Fruit fly (Drosophila melanogaster): ENCODE measurements around the gene CG33920.

Gene CG33920

dm6 chr3R:31086394-31086793 is 41.5 kb upstream of the CG33920 start (continued):
- no peak for TF ChIP-seq Tbp (GFP tag; optimal IDR thresholded peaks at IDR 0.05)
- TF ChIP-seq ranshi (GFP tag; IDR thresholded peaks at IDR 0.05) = no peak
- TF ChIP-seq CG1832 (GFP tag; optimal IDR thresholded peaks at IDR 0.05) = no peak
- TF ChIP-seq CG13287 (GFP tag; IDR thresholded peaks at IDR 0.05; ENCODE audit: partially characterized antibody) = peak; percentile 51; the same call in 1 of the 2 replicates
- TF ChIP-seq CG7745 (tag; optimal IDR thresholded peaks at IDR 0.05) = no peak
- no peak for TF ChIP-seq Trl (optimal IDR thresholded peaks at IDR 0.05)
- no peak for TF ChIP-seq Trl (GFP tag; optimal IDR thresholded peaks at IDR 0.05)
- TF ChIP-seq CG34376 (GFP tag; optimal IDR thresholded peaks at IDR 0.05) = no peak
- TF ChIP-seq Opbp (GFP tag; IDR thresholded peaks at IDR 0.05; ENCODE audit: partially characterized antibody) = peak; percentile 69; the same call in 2 of the 3 replicates
- no peak for TF ChIP-seq nom (GFP tag; optimal IDR thresholded peaks at IDR 0.05)
- TF ChIP-seq Adf1 (GFP tag; IDR thresholded peaks at IDR 0.05) = 0 out of 2 replicates have a peak, but pooled peaks have one; percentile 28
- TF ChIP-seq cato (GFP tag; optimal IDR thresholded peaks at IDR 0.05; ENCODE audit: borderline replicate concordance) = no peak
- no peak for TF ChIP-seq CG2129 (GFP tag; IDR thresholded peaks at IDR 0.05; ENCODE audit: partially characterized antibody)
- peak in 1 of 2 experiments; percentile 53 for TF ChIP-seq Dfd (GFP tag; optimal IDR thresholded peaks at IDR 0.05)
- no peak for TF ChIP-seq CG9215 (GFP tag; IDR thresholded peaks at IDR 0.05)
- TF ChIP-seq Myb (GFP tag; optimal IDR thresholded peaks at IDR 0.05) = peak; percentile 14
- peak; percentile 16; the same call in 1 of the 2 replicates for TF ChIP-seq CG9932 (GFP tag; IDR thresholded peaks at IDR 0.05)
- TF ChIP-seq CG12744 (GFP tag; optimal IDR thresholded peaks at IDR 0.05) = peak; percentile 73
- TF ChIP-seq CG1792 (GFP tag; optimal IDR thresholded peaks at IDR 0.05) = no peak
- TF ChIP-seq ap (GFP tag; IDR thresholded peaks at IDR 0.05) = no peak
- no peak for TF ChIP-seq CG2120 (GFP tag; optimal IDR thresholded peaks at IDR 0.05)
- peak; percentile 74 for TF ChIP-seq chm (GFP tag; IDR thresholded peaks at IDR 0.05)
- 0 out of 3 replicates have a peak, but pooled peaks have one; percentile 33 for TF ChIP-seq CG16813 (GFP tag; IDR thresholded peaks at IDR 0.05; ENCODE audit: partially characterized antibody)
- peak; percentile 82 for TF ChIP-seq Med (GFP tag)
- TF ChIP-seq CG11696 (GFP tag; IDR thresholded peaks at IDR 0.05) = no peak
- TF ChIP-seq Xbp1 (GFP tag; optimal IDR thresholded peaks at IDR 0.05) = peak; percentile 1
- TF ChIP-seq prd (optimal IDR thresholded peaks at IDR 0.05) = no peak
- 0 out of 3 replicates have a peak, but pooled peaks have one; percentile 5 for TF ChIP-seq prd (GFP tag; IDR thresholded peaks at IDR 0.05)
- 0 out of 3 replicates have a peak, but pooled peaks have one; percentile 35 for TF ChIP-seq CG14860 (GFP tag; IDR thresholded peaks at IDR 0.05; ENCODE audit: partially characterized antibody)
- no peak for TF ChIP-seq pzg (GFP tag; optimal IDR thresholded peaks at IDR 0.05)
- no peak for TF ChIP-seq CG16815 (GFP tag; optimal IDR thresholded peaks at IDR 0.05)

DNA sequence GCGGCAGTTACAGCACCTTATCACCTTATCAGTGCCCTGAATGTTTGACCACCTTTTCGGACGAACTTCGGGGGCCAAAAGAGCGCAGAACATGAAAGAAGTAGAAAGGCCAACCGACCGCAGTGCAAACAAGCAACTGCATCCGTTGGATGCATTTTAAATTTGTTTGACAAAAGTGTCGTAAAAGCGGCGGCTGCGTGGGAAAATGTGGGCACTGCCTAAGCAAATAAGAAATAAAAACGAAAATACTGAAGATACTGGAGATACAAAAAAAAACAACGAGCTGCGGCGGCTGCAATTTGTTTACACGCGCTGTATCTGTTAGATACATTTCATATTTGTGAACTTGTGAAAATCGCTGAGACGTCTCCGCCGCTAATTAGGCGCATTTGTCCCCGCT is 25.8 kb upstream of the CG33920 start:
- TF ChIP-seq CG1647 (GFP tag; optimal IDR thresholded peaks at IDR 0.05) (no peak), CG33557 (GFP tag; optimal IDR thresholded peaks at IDR 0.05) (peak; percentile 23), CG12155 (GFP tag; optimal IDR thresholded peaks at IDR 0.05) (no peak), exex (tag; optimal IDR thresholded peaks at IDR 0.05) (no peak), CG14014 (GFP tag; IDR thresholded peaks at IDR 0.05) (no peak), CG6813 (GFP tag; optimal IDR thresholded peaks at IDR 0.05) (peak; percentile 22), CG4282 (GFP tag; optimal IDR thresholded peaks at IDR 0.05) (no peak), ci (GFP tag; IDR thresholded peaks at IDR 0.05) (0 out of 3 replicates have a peak, but pooled peaks have one; percentile 22), CG5180 (GFP tag; optimal IDR thresholded peaks at IDR 0.05) (no peak), Ets65A (GFP tag) (peak; percentile 2), CG6254 (GFP tag; optimal IDR thresholded peaks at IDR 0.05) (peak; percentile 17), Med (GFP tag) (peak; percentile 7), CG15696 (tag; optimal IDR thresholded peaks at IDR 0.05) (peak; percentile 18), CG9727 (GFP tag; optimal IDR thresholded peaks at IDR 0.05) (peak; percentile 10), CG2120 (GFP tag; optimal IDR thresholded peaks at IDR 0.05) (no peak), CG17568 (GFP tag; optimal IDR thresholded peaks at IDR 0.05) (no peak), fd64A (GFP tag; optimal IDR thresholded peaks at IDR 0.05) (peak; percentile 17), sens (GFP tag) (peak; percentile 50), odd (GFP tag; optimal IDR thresholded peaks at IDR 0.05) (peak; percentile 20), ap (GFP tag; IDR thresholded peaks at IDR 0.05) (no peak), Vsx1 (GFP tag; optimal IDR thresholded peaks at IDR 0.05) (peak; percentile 18), CG10321 (GFP tag; IDR thresholded peaks at IDR 0.05) (no peak), CG34376 (GFP tag; optimal IDR thresholded peaks at IDR 0.05) (no peak), ara (GFP tag; IDR thresholded peaks at IDR 0.05) (0 out of 2 replicates have a peak, but pooled peaks have one; percentile 24)

Measured in whole organism, embryonic.